Fruit fly (Drosophila melanogaster) whole organism, larva: ENCODE results near the gene Lkr.

ENCODE experiments used
- noc ChIP-seq: fragments of 200-800 bp; sonication (Bioruptor generic); optimal IDR thresholded peaks from 3 replicates; lab custom pipeline; 2019; ENCODE audit warnings: missing biosample characterization, mild to moderate bottlenecking, missing genetic modification characterization, moderate library complexity

Gene Lkr

dm6 chr3L:5551087-5551486, 21.9 kb upstream of the Lkr start, which contains the start of gene frm:
Gene frm (minus strand): TSS chr3L:5551159.
- TF ChIP-seq noc (tag; lab: Kevin White, UChicago): no peak

- no peak for TF ChIP-seq noc (tag; lab: Kevin White, UChicago)
Observed at dm6 chr3L:5548524-5549084, 19.5 kb upstream of the Lkr start.

dm6 chr3L:5542772-5543371, 13.7 kb upstream of the Lkr start:
- TF ChIP-seq noc (tag; lab: Kevin White, UChicago): no peak

- no peak for TF ChIP-seq noc (tag; lab: Kevin White, UChicago)
Observed at dm6 chr3L:5540637-5541241, 11.6 kb upstream of the Lkr start.

dm6 chr3L:5535659-5536058, 6.5 kb upstream of the Lkr start, which contains the start of gene CG13285:
Gene CG13285 (minus strand): TSS chr3L:5535759.
- TF ChIP-seq noc (tag; lab: Kevin White, UChicago): no peak

- TF ChIP-seq noc (tag; lab: Kevin White, UChicago): no peak
Observed at dm6 chr3L:5534253-5534652, 5.1 kb upstream of the Lkr start.

- TF ChIP-seq noc (tag; lab: Kevin White, UChicago): no peak
Observed at dm6 chr3L:5522904-5523428, 6.2 kb downstream of the Lkr start.

- no peak for TF ChIP-seq noc (tag; lab: Kevin White, UChicago)
Observed at dm6 chr3L:5511959-5512358, 17.2 kb downstream of the Lkr start.

- no peak for TF ChIP-seq noc (tag; lab: Kevin White, UChicago)
Observed at dm6 chr3L:5510760-5511159, 18.4 kb downstream of the Lkr start, which contains the start of gene CG34342. Gene CG34342 (minus strand): TSS chr3L:5510860.

- no peak for TF ChIP-seq noc (tag; lab: Kevin White, UChicago)
Observed at dm6 chr3L:5498858-5499257, 30.3 kb downstream of the Lkr start, which contains the start of gene blanks. Gene blanks (minus strand): TSS chr3L:5498958.

dm6 chr3L:5479490-5479889, 49.7 kb downstream of the Lkr start, which contains the start of gene CG4835:
Gene CG4835 (plus strand): TSS chr3L:5479790.
- TF ChIP-seq noc (tag; lab: Kevin White, UChicago): no peak
